Fruit fly (Drosophila melanogaster): ENCODE data around the gene ApepP.

dm6 chr2L:16902003-16902402 lies 8.2 kb downstream of the ApepP start, which contains the start of gene CG12288:
- TF ChIP-seq Asciz (GFP tag; optimal IDR thresholded peaks at IDR 0.05) (no peak), CG3163 (GFP tag; optimal IDR thresholded peaks at IDR 0.05) (no peak), CG14441 (GFP tag; IDR thresholded peaks at IDR 0.05) (no peak), CG8765 (GFP tag; IDR thresholded peaks at IDR 0.05) (no peak), CG6791 (GFP tag; IDR thresholded peaks at IDR 0.05; ENCODE audit: partially characterized antibody) (no peak), CG11247 (GFP tag; IDR thresholded peaks at IDR 0.05) (no peak), bowl (GFP tag; IDR thresholded peaks at IDR 0.05) (no peak), Lpt (GFP tag; optimal IDR thresholded peaks at IDR 0.05) (no peak), CTCF (GFP tag; optimal IDR thresholded peaks at IDR 0.05) (no peak)
